Fruit fly (Drosophila melanogaster) whole organism, pupa: ENCODE measurements around the gene CG10226.

Experiments
- CG12605 ChIP-seq: fragments of 200-800 bp; sonication (Bioruptor generic); IDR thresholded peaks from 2 replicates; pipeline ENCODE4 v1.3.6; 2022; ENCODE audit warnings: missing biosample characterization, missing genetic modification characterization
- CG17806 ChIP-seq: fragments of 200-800 bp; sonication (Bioruptor generic); optimal IDR thresholded peaks from 2 replicates; lab custom pipeline; 2018; ENCODE audit warnings: missing biosample characterization, mild to moderate bottlenecking, missing genetic modification characterization, moderate library complexity
- CG8301 ChIP-seq: fragments of 200-800 bp; sonication (Bioruptor generic); optimal IDR thresholded peaks from 2 replicates; lab custom pipeline; 2018; ENCODE audit warnings: missing biosample characterization, mild to moderate bottlenecking, missing genetic modification characterization
- rn ChIP-seq: fragments of 200-800 bp; sonication (Bioruptor generic); IDR thresholded peaks from 2 replicates; pipeline ENCODE4 v1.3.6; 2022; ENCODE audit warnings: missing biosample characterization, missing genetic modification characterization

- no peak for TF ChIP-seq rn (GFP tag; lab: Robert Waterston, UW)
- TF ChIP-seq CG12605 (GFP tag; lab: Robert Waterston, UW) = no peak
- TF ChIP-seq CG17806 (tag; lab: Kevin White, UChicago) = no peak
- no peak for TF ChIP-seq CG8301 (tag; lab: Kevin White, UChicago)
Measured at dm6 chr3L:6216787-6217078, 23.1 kb downstream of the CG10226 start.
